Worm (Caenorhabditis elegans) whole organism, young adult: ENCODE results near the gene T02E9.6.

ENCODE experiments used
- athp-1 ChIP-seq: sonication (generic microtip); optimal IDR thresholded peaks from 2 replicates; lab custom pipeline; 2017; ENCODE audit warnings: mild to moderate bottlenecking, missing genetic modification characterization, missing compliant biosample characterization
- egrh-3 ChIP-seq: fragments of 200-800 bp; sonication (Bioruptor generic); IDR thresholded peaks from 2 replicates; pipeline ENCODE4 v1.3.6; 2022; ENCODE audit warnings: missing genetic modification reagents, missing genetic modification characterization, missing compliant biosample characterization
- nhr-120 ChIP-seq: fragments of 200-800 bp; sonication (Bioruptor generic); IDR thresholded peaks from 2 replicates; pipeline ENCODE4 v1.3.6; 2022; ENCODE audit warnings: missing genetic modification characterization, missing compliant biosample characterization
- unc-62 ChIP-seq: fragments of 150-350 bp; optimal IDR thresholded peaks from 2 replicates; lab custom pipeline; 2014; ENCODE audit warnings: missing biosample characterization, missing genetic modification reagents, missing genetic modification characterization

- no peak for TF ChIP-seq egrh-3 (GFP tag; lab: Robert Waterston, UW)
- no peak for TF ChIP-seq athp-1
- TF ChIP-seq unc-62, result no peak
- TF ChIP-seq nhr-120 (GFP tag; lab: Robert Waterston, UW), result no peak
These were observed 39.7 kb downstream of the T02E9.6 start, which contains the start of gene T03F7.6 for ce11 chrV:11294393-11294792.
